Worm (Caenorhabditis elegans): ENCODE data around the gene C17H11.4.

DNA sequence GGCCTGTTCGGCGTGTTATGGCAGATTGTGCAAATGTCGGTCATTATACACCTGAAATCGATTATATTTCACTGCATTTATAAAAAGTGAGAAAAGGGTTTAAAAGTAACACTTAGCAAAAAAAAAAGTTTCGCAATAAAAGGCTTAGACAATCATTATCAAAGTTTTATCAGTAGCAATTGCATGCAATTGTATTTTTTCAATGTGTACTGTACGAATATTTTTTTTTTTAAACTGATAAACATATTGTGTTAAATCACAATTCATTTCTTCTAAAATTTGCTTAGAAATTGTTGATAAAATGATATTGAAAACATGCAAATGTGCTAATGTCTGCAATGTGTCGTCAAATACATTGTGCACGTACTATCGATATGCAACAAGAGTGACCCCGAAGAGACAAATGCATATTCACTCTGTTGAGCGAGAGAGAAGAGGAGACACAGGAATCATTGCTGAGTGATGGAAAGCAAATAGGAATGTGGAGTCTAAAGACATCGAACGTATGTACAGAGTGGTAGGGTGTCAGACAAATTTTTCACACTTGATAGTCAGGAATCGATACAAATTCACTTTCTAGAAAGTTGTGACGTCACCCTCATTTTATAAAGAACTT is 45.1 kb downstream of the C17H11.4 start, which contains the start of gene C02B8.6:
- no peak for TF ChIP-seq aly-1 (tag; optimal IDR thresholded peaks at IDR 0.05)
- no peak for TF ChIP-seq scrt-1 (GFP tag; IDR thresholded peaks at IDR 0.05)
